Worm (Caenorhabditis elegans): ENCODE data around the gene fzr-1.

- no peak for TF ChIP-seq ceh-39 (tag; optimal IDR thresholded peaks at IDR 0.05)
- TF ChIP-seq unc-39 (tag; optimal IDR thresholded peaks at IDR 0.05): no peak
- TF ChIP-seq mab-5 (tag; optimal IDR thresholded peaks at IDR 0.05): no peak
- no peak for TF ChIP-seq pha-4 (tag; optimal IDR thresholded peaks at IDR 0.05)
- TF ChIP-seq nhr-28 (tag; optimal IDR thresholded peaks at IDR 0.05): no peak
Observed at ce11 chrII:9679842-9680241, 35.6 kb upstream of the fzr-1 start.

Data from whole organism, mixed stage, embryonic.